Fruit fly (Drosophila melanogaster) ovary, adult (tissue): ENCODE measurements around the gene Mocs2B.
"Not testable (repeated sequence)": the region's sequence is repeated elsewhere in the genome, so short reads cannot be mapped to it uniquely, and the experiment has no call there.

Experiments used
- CG17801 ChIP-seq: fragments of 200-800 bp; optimal IDR thresholded peaks from 2 replicates; lab custom pipeline; 2019; ENCODE audit warnings: missing biosample characterization, mild to moderate bottlenecking, missing genetic modification characterization, moderate library complexity; ENCODE audit not compliant: partially characterized antibody

Gene Mocs2B

dm6 chr3R:25127231-25127689 is at the start of gene Mocs2B, which contains the start of the genes Mocs2A and Clbn:
TSS of gene Mocs2B (minus strand) at chr3R:25127359.
TSS of gene Mocs2A (minus strand) at chr3R:25127359.
TSS of gene Clbn (plus strand) at chr3R:25127502.
- TF ChIP-seq CG17801, result no peak

- no peak for TF ChIP-seq CG17801
Measured at dm6 chr3R:25176517-25176916, 49.4 kb upstream of the Mocs2B start.

- TF ChIP-seq CG17801, result no peak
Measured at dm6 chr3R:25174244-25174643, 47.1 kb upstream of the Mocs2B start.

- no peak for TF ChIP-seq CG17801
Measured at dm6 chr3R:25172976-25173375, 45.8 kb upstream of the Mocs2B start.

dm6 chr3R:25172353-25172752 is 45.2 kb upstream of the Mocs2B start:
- no peak for TF ChIP-seq CG17801

dm6 chr3R:25168259-25168972 is 41.3 kb upstream of the Mocs2B start:
- no peak for TF ChIP-seq CG17801

dm6 chr3R:25167407-25168191 is 40.4 kb upstream of the Mocs2B start:
- TF ChIP-seq CG17801, result no peak

dm6 chr3R:25166788-25167187 is 39.6 kb upstream of the Mocs2B start:
- no peak for TF ChIP-seq CG17801

- no peak for TF ChIP-seq CG17801
Measured at dm6 chr3R:25161520-25161919, 34.4 kb upstream of the Mocs2B start.

dm6 chr3R:25152342-25152741 is 25.2 kb upstream of the Mocs2B start:
- no peak for TF ChIP-seq CG17801

- no peak for TF ChIP-seq CG17801
Measured at dm6 chr3R:25137565-25138367, 10.6 kb upstream of the Mocs2B start, which contains the start of gene danr. TSS of gene danr (plus strand) at chr3R:25138072.

dm6 chr3R:25131042-25131441 is 3.9 kb upstream of the Mocs2B start, which contains the start of gene Bili:
TSS of gene Bili (plus strand) at chr3R:25131306.
- not testable (repeated sequence) for TF ChIP-seq CG17801

- no peak for TF ChIP-seq CG17801
Measured at dm6 chr3R:25126823-25127222, 336 bp downstream of the Mocs2B start.

dm6 chr3R:25123262-25123661 is 3.9 kb downstream of the Mocs2B start, which contains the start of gene vig2:
TSS of gene vig2 (plus strand) at chr3R:25123373.
- TF ChIP-seq CG17801, result peak; percentile 6

- TF ChIP-seq CG17801, result peak; percentile 4
Measured at dm6 chr3R:25122736-25123211, 4.4 kb downstream of the Mocs2B start, which contains the start of the genes CG31510 and TTLL5. TSS of gene CG31510 (minus strand) at chr3R:25122920. TSS of gene TTLL5 (minus strand) at chr3R:25122920.

dm6 chr3R:25112466-25112939 is 14.7 kb downstream of the Mocs2B start, which contains the start of gene Nepl16:
TSS of gene Nepl16 (minus strand) at chr3R:25112516.
- no peak for TF ChIP-seq CG17801
